Worm (Caenorhabditis elegans) whole organism, young adult: ENCODE measurements around the gene F44G4.7.

Experiments
- ama-1 ChIP-seq, 3 experiments: fragments of 150-350 bp in 1 of 3; sonication (generic microtip) in 2 of 3; optimal IDR thresholded peaks; 2 replicates each; lab custom pipeline; 2014 to 2018; ENCODE audit warnings: missing biosample characterization in 2 of 3, missing genetic modification characterization in 2 of 3, missing genetic modification reagents in 2 of 3
- aptf-3 ChIP-seq: fragments of 200-800 bp; sonication (Bioruptor generic); IDR thresholded peaks from 2 replicates; pipeline ENCODE4 v1.3.6; 2022; ENCODE audit warnings: missing genetic modification characterization, missing compliant biosample characterization
- let-526 ChIP-seq: fragments of 200-800 bp; sonication (Bioruptor generic); IDR thresholded peaks from 2 replicates; pipeline ENCODE4 v1.3.6; 2022; ENCODE audit warnings: missing genetic modification reagents, missing genetic modification characterization, missing compliant biosample characterization
- lin-35 ChIP-seq, 3 experiments: fragments of 150-350 bp in 2 of 3; sonication (generic microtip) in 1 of 3; optimal IDR thresholded peaks; 2 replicates each; lab custom pipeline; 2014 to 2018; ENCODE audit warnings: missing biosample characterization in 3 of 3, missing genetic modification characterization in 3 of 3, missing genetic modification reagents in 3 of 3
- madf-6 ChIP-seq: fragments of 200-800 bp; sonication (Bioruptor generic); IDR thresholded peaks from 2 replicates; pipeline ENCODE4 v1.3.6; 2022; ENCODE audit warnings: missing genetic modification reagents, missing genetic modification characterization, missing compliant biosample characterization
- mxl-1 ChIP-seq: sonication (generic microtip); optimal IDR thresholded peaks from 2 replicates; lab custom pipeline; 2016; ENCODE audit warnings: missing genetic modification characterization, missing compliant biosample characterization
- pbrm-1 ChIP-seq: fragments of 200-800 bp; sonication (Bioruptor generic); IDR thresholded peaks from 2 replicates; pipeline ENCODE4 v1.3.6; 2022; ENCODE audit warnings: missing genetic modification reagents, missing genetic modification characterization, missing compliant biosample characterization
- rec-8 ChIP-seq, 2 experiments: sonication (generic microtip); optimal IDR thresholded peaks; 2 replicates each; lab custom pipeline; 2016; ENCODE audit warnings: mild to moderate bottlenecking in 2 of 2, missing genetic modification characterization in 2 of 2, missing genetic modification reagents in 2 of 2, missing genotype in 2 of 2, missing biosample characterization in 1 of 2, missing compliant biosample characterization in 1 of 2, moderate library complexity in 1 of 2
- snpc-3.4 ChIP-seq: sonication (generic microtip); optimal IDR thresholded peaks from 2 replicates; lab custom pipeline; 2017; ENCODE audit warnings: missing genetic modification characterization, mild to moderate bottlenecking, missing compliant biosample characterization, antibody characterized with exemption, moderate library complexity, missing genotype, missing genetic modification reagents

ce11 chrII:8962206-8962605 lies 42.8 kb downstream of the F44G4.7 start:
- TF ChIP-seq pbrm-1 (GFP tag; lab: Robert Waterston, UW): no peak
- no peak for TF ChIP-seq ama-1 (optimal IDR thresholded peaks at IDR 0.05; lab: Kevin White, UChicago)
- peak in 1 of 2 experiments; percentile 0 for TF ChIP-seq ama-1 (GFP tag; optimal IDR thresholded peaks at IDR 0.05; lab: Kevin White, UChicago)
- TF ChIP-seq snpc-3.4: no peak
- no peak for TF ChIP-seq madf-6
- TF ChIP-seq let-526 (GFP tag; lab: Robert Waterston, UW): no peak
- no peak for TF ChIP-seq aptf-3
- TF ChIP-seq rec-8 (tag; optimal IDR thresholded peaks at IDR 0.05; lab: Kevin White, UChicago): no peak
- no peak for TF ChIP-seq mxl-1
- no peak for TF ChIP-seq lin-35 (GFP tag; optimal IDR thresholded peaks at IDR 0.05; lab: Kevin White, UChicago)
